Fruit fly (Drosophila melanogaster): ENCODE results near the gene CG4239.

dm6 chrX:16421899-16422412 is 36.9 kb downstream of the CG4239 start, which contains the start of gene AnxB11:
- TF ChIP-seq psq (optimal IDR thresholded peaks at IDR 0.05) (no peak), h (optimal IDR thresholded peaks at IDR 0.05) (no peak)
